Worm (Caenorhabditis elegans) whole organism, L1 larva: ENCODE data around the gene F54F12.2.
A peak's percentile ranks its signal among the peaks of the same experiment; 100 is the strongest.

ENCODE experiments used
- C16A3.4 ChIP-seq: fragments of 150-350 bp; optimal IDR thresholded peaks from 2 replicates; lab custom pipeline; 2014; ENCODE audit warnings: missing biosample characterization, missing genetic modification characterization
- C34B4.2 ChIP-seq: sonication (generic microtip); optimal IDR thresholded peaks from 2 replicates; lab custom pipeline; 2017; ENCODE audit warnings: mild to moderate bottlenecking, missing genetic modification characterization, missing compliant biosample characterization
- F16B12.6 ChIP-seq: fragments of 150-350 bp; optimal IDR thresholded peaks from 2 replicates; lab custom pipeline; 2014; ENCODE audit warnings: missing biosample characterization, missing genetic modification characterization
- ceh-8 ChIP-seq: fragments of 200-800 bp; sonication (Bioruptor generic); optimal IDR thresholded peaks from 2 replicates; lab custom pipeline; 2018; ENCODE audit warnings: mild to moderate bottlenecking, missing genetic modification characterization, moderate library complexity, missing compliant biosample characterization
- ceh-82 ChIP-seq, 3 experiments: fragments of 150-350 bp in 1 of 3; sonication (generic microtip) in 2 of 3; optimal IDR thresholded peaks; 2 replicates each; lab custom pipeline; 2014 to 2017; ENCODE audit warnings: missing biosample characterization in 3 of 3, missing genetic modification characterization in 3 of 3
- ceh-88 ChIP-seq: fragments of 200-800 bp; sonication (Bioruptor generic); IDR thresholded peaks from 2 replicates; pipeline ENCODE4 v1.3.6; 2022; ENCODE audit warnings: missing genetic modification characterization, missing compliant biosample characterization
- efl-1 ChIP-seq, 4 experiments: fragments of 150-350 bp; optimal IDR thresholded peaks in 3 of 4; peaks in 1 of 4; 1 replicate in 1 of 4; 2 replicates in 3 of 4; lab custom pipeline; 2014; ENCODE audit warnings: missing biosample characterization in 2 of 4, missing genetic modification characterization in 2 of 4, missing genetic modification reagents in 2 of 4
- egl-13 ChIP-seq: sonication (generic microtip); optimal IDR thresholded peaks from 2 replicates; lab custom pipeline; 2016; ENCODE audit warnings: missing genotype, missing genetic modification reagents, missing genetic modification characterization, missing compliant biosample characterization
- elt-3 ChIP-seq, 6 experiments: fragments of 150-350 bp in 1 of 6; sonication (generic microtip); optimal IDR thresholded peaks; 2 replicates each; lab custom pipeline; 2017 to 2018; ENCODE audit warnings: missing biosample characterization in 6 of 6, missing genetic modification characterization in 6 of 6, inconsistent platforms in 1 of 6
- fkh-4 ChIP-seq: sonication (generic microtip); optimal IDR thresholded peaks from 2 replicates; lab custom pipeline; 2016; ENCODE audit warnings: missing compliant biosample characterization, missing genetic modification characterization, borderline replicate concordance
- fos-1 ChIP-seq: fragments of 150-350 bp; optimal IDR thresholded peaks from 2 replicates; lab custom pipeline; 2014; ENCODE audit warnings: missing biosample characterization, missing genetic modification characterization
- hpl-2 ChIP-seq: fragments of 150-350 bp; optimal IDR thresholded peaks from 2 replicates; lab custom pipeline; 2014; ENCODE audit warnings: missing biosample characterization, missing genetic modification reagents, missing genetic modification characterization
- irx-1 ChIP-seq: sonication (generic microtip); optimal IDR thresholded peaks from 2 replicates; lab custom pipeline; 2016; ENCODE audit warnings: missing genetic modification characterization, missing compliant biosample characterization
- jun-1 ChIP-seq: fragments of 150-350 bp; optimal IDR thresholded peaks from 2 replicates; lab custom pipeline; 2014; ENCODE audit warnings: missing biosample characterization, missing genetic modification reagents, missing genetic modification characterization
- lin-13 ChIP-seq: fragments of 150-350 bp; optimal IDR thresholded peaks from 2 replicates; lab custom pipeline; 2014; ENCODE audit warnings: missing biosample characterization, missing genetic modification reagents, missing genetic modification characterization
- lin-14 ChIP-seq: fragments of 200-800 bp; sonication (Bioruptor generic); optimal IDR thresholded peaks from 2 replicates; lab custom pipeline; 2018; ENCODE audit warnings: mild to moderate bottlenecking, missing genetic modification characterization, moderate library complexity, missing compliant biosample characterization
- lin-15B ChIP-seq: fragments of 150-350 bp; sonication (generic microtip); optimal IDR thresholded peaks from 3 replicates; lab custom pipeline; 2014; ENCODE audit warnings: missing biosample characterization, missing genetic modification characterization
- lin-39 ChIP-seq: fragments of 150-350 bp; optimal IDR thresholded peaks from 2 replicates; lab custom pipeline; 2014; ENCODE audit warnings: missing biosample characterization, missing genetic modification reagents, missing genetic modification characterization
- lir-3 ChIP-seq: sonication (generic microtip); optimal IDR thresholded peaks from 2 replicates; lab custom pipeline; 2016; ENCODE audit warnings: mild to moderate bottlenecking, missing genetic modification characterization, moderate library complexity, missing compliant biosample characterization; ENCODE audit not compliant: poor library complexity
- nhr-11 ChIP-seq: fragments of 150-350 bp; optimal IDR thresholded peaks from 2 replicates; lab custom pipeline; 2014; ENCODE audit warnings: missing biosample characterization, missing genetic modification characterization
- nhr-28 ChIP-seq: fragments of 150-350 bp; optimal IDR thresholded peaks from 2 replicates; lab custom pipeline; 2014; ENCODE audit warnings: missing biosample characterization, missing genetic modification characterization
- nhr-71 ChIP-seq: sonication (generic microtip); optimal IDR thresholded peaks from 2 replicates; lab custom pipeline; 2016; ENCODE audit warnings: mild to moderate bottlenecking, missing genetic modification characterization, moderate library complexity, missing compliant biosample characterization
- nhr-76 ChIP-seq: sonication (generic microtip); optimal IDR thresholded peaks from 2 replicates; lab custom pipeline; 2017; ENCODE audit warnings: missing biosample characterization, missing genetic modification characterization
- nhr-77 ChIP-seq: fragments of 150-350 bp; optimal IDR thresholded peaks from 2 replicates; lab custom pipeline; 2014; ENCODE audit warnings: missing biosample characterization, missing genetic modification characterization
- nhr-85 ChIP-seq: sonication (generic microtip); peaks from one replicate; lab custom pipeline; 2016; ENCODE audit warnings: missing genetic modification characterization, inconsistent platforms, missing compliant biosample characterization
- pqm-1 ChIP-seq: sonication (generic microtip); optimal IDR thresholded peaks from 3 replicates; lab custom pipeline; 2017; ENCODE audit warnings: missing biosample characterization, missing genetic modification characterization
- skn-1 ChIP-seq: fragments of 150-350 bp; optimal IDR thresholded peaks from 2 replicates; lab custom pipeline; 2014; ENCODE audit warnings: missing biosample characterization, missing genetic modification characterization
- snu-23 ChIP-seq: sonication (generic microtip); optimal IDR thresholded peaks from 2 replicates; lab custom pipeline; 2016; ENCODE audit warnings: missing genetic modification characterization, missing compliant biosample characterization
- sox-4 ChIP-seq: sonication (generic microtip); optimal IDR thresholded peaks from 2 replicates; lab custom pipeline; 2016; ENCODE audit warnings: missing genetic modification characterization, missing compliant biosample characterization
- sptf-1 ChIP-seq: fragments of 150-350 bp; optimal IDR thresholded peaks from 2 replicates; lab custom pipeline; 2014; ENCODE audit warnings: missing biosample characterization, missing genetic modification characterization
- swsn-7 ChIP-seq: sonication (generic microtip); optimal IDR thresholded peaks from 2 replicates; lab custom pipeline; 2016; ENCODE audit warnings: missing genetic modification characterization, missing compliant biosample characterization
- tlp-1 ChIP-seq: fragments of 150-350 bp; optimal IDR thresholded peaks from 2 replicates; lab custom pipeline; 2014; ENCODE audit warnings: missing biosample characterization, missing genetic modification characterization
- unc-30 ChIP-seq: sonication (generic microtip); optimal IDR thresholded peaks from 2 replicates; lab custom pipeline; 2017; ENCODE audit warnings: missing biosample characterization, missing genetic modification characterization
- unc-62 ChIP-seq: fragments of 150-350 bp; optimal IDR thresholded peaks from 2 replicates; lab custom pipeline; 2014; ENCODE audit warnings: missing biosample characterization, missing genetic modification reagents, missing genetic modification characterization
- xbp-1 ChIP-seq: sonication (generic microtip); optimal IDR thresholded peaks from 2 replicates; lab custom pipeline; 2016; ENCODE audit warnings: missing genetic modification characterization, missing compliant biosample characterization
- ztf-4 ChIP-seq: fragments of 150-350 bp; optimal IDR thresholded peaks from 2 replicates; lab custom pipeline; 2014; ENCODE audit warnings: missing biosample characterization, missing genetic modification characterization

Gene F54F12.2

DNA sequence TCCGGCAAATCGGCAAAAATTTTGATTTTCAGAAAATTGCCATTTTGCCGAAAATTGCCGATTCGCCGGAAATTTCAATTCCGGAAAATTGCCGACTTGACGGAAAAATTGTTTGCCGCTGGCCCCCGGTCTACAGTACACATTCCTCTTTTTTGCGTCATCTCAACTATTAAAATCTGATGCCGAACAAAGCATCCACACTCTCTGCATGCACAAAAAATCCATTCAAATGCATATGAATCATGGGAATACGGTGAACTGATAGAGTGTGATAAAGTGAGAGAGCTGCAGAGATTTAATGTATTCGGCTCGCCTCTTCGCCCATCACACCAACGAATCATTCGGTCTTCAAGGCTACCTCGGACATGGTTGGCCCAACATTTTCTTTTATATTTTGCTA is 9.3 kb upstream of the F54F12.2 start, which contains the start of gene F14F7.7:
Gene F14F7.7, plus strand, starts transcription at position 354 of the 400 bp plus-strand sequence.
- no peak for TF ChIP-seq skn-1 (tag; lab: Kevin White, UChicago)
- TF ChIP-seq efl-1 (optimal IDR thresholded peaks at IDR 0.05; lab: Kevin White, UChicago): no peak
- TF ChIP-seq efl-1 (GFP tag; optimal IDR thresholded peaks at IDR 0.05 in 1 of 2; lab: Kevin White, UChicago): peak in 1 of 2 experiments; percentile 22
- no peak for TF ChIP-seq nhr-28 (tag; lab: Kevin White, UChicago)
- TF ChIP-seq lin-14 (GFP tag; lab: Kevin White, UChicago): no peak
- TF ChIP-seq swsn-7 (tag; lab: Kevin White, UChicago): no peak
- no peak for TF ChIP-seq nhr-77 (tag; lab: Kevin White, UChicago)
- no peak for TF ChIP-seq sox-4 (tag; lab: Kevin White, UChicago)
- no peak for TF ChIP-seq nhr-85

DNA sequence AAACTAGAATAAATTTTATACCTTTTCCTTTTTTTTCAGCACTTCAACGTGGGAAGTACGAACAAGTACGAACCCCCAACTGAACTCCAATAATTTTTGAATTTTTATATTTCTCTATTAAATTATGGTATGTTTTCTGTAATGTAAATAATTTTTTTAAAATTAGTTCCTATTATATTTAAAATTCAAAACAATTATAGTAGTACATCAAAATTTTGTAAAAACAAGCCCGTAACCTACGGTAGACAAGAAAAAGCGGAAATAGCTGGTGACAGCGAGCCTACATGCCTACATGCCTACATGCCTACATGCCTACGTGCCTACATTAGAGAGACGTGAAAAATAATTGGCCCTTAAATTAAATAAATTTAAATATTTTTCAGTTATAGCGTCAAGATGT is 8.1 kb upstream of the F54F12.2 start, which contains the start of gene F14F7.5:
Gene F14F7.5, plus strand, starts transcription at position 301 of the 400 bp plus-strand sequence.
- no peak for TF ChIP-seq elt-3 (tag; optimal IDR thresholded peaks at IDR 0.05; lab: Kevin White, UChicago)
- no peak for TF ChIP-seq nhr-71 (tag; lab: Kevin White, UChicago)
- TF ChIP-seq F16B12.6 (tag; lab: Kevin White, UChicago): no peak
- TF ChIP-seq xbp-1 (tag; lab: Kevin White, UChicago): no peak
- no peak for TF ChIP-seq fos-1 (tag; lab: Kevin White, UChicago)
- no peak for TF ChIP-seq hpl-2 (GFP tag; lab: Kevin White, UChicago)
- no peak for TF ChIP-seq irx-1 (tag; lab: Kevin White, UChicago)
- TF ChIP-seq swsn-7 (tag; lab: Kevin White, UChicago): no peak
- TF ChIP-seq nhr-77 (tag; lab: Kevin White, UChicago): no peak
- no peak for TF ChIP-seq nhr-76 (tag; lab: Kevin White, UChicago)
- no peak for TF ChIP-seq ceh-88 (GFP tag; lab: Robert Waterston, UW)
- no peak for TF ChIP-seq ztf-4 (tag; lab: Kevin White, UChicago)
- TF ChIP-seq C16A3.4 (tag; lab: Kevin White, UChicago): no peak
- no peak for TF ChIP-seq lir-3 (tag; lab: Kevin White, UChicago)

DNA sequence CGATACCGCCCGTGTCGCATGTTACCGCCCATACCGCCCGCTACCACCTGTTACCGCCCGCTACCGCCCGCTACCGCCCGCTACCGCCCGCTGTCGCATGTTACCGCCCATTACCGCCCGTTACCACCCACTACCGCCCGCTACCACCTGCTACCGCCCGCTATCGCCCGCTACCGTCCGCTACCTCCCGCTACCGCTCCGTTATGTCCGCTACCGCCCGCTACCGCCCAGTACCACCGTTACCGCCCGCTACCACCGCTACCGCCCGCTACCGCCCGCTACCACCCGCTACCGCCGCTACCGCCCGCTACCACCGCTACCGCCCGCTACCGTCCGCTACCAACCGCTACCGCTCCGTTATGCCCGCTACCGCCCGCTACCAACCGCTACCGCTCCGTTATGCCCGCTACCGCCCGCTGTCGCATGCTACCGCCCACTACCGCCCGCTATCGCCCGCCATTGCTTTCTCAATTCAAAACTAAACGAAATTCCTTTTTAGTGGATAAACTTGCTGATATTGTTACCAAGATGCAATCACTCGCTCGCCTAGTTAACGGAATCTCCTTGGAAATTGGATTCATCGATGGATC is 7.3 kb upstream of the F54F12.2 start:
- no peak for TF ChIP-seq unc-62 (GFP tag; lab: Kevin White, UChicago)
- peak; percentile 54 for TF ChIP-seq ceh-8 (GFP tag; lab: Kevin White, UChicago)
- TF ChIP-seq pqm-1: no peak

DNA sequence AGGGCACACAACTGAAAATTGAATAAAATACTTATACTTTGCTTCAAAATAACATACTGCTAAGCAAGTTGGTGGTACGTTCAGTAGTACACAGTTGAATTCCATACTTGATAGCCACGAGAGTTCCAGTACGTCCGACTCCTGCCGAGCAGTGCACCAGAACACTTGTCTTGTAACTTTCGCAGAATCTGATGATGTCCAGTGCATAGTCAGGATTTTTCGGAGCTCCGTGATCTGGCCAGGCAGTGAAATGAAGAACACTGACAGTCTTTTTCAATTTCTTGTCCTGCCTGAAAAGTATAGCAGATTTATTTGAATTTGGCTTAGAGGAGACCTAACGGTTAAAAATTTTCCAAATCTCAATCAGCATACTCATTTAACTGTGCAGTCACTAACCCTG is 10.1 kb downstream of the F54F12.2 start:
- TF ChIP-seq efl-1 (optimal IDR thresholded peaks at IDR 0.05; lab: Kevin White, UChicago) (no peak), efl-1 (GFP tag; optimal IDR thresholded peaks at IDR 0.05 in 1 of 2; lab: Kevin White, UChicago) (no peak), fos-1 (tag; lab: Kevin White, UChicago) (no peak), tlp-1 (no peak)

DNA sequence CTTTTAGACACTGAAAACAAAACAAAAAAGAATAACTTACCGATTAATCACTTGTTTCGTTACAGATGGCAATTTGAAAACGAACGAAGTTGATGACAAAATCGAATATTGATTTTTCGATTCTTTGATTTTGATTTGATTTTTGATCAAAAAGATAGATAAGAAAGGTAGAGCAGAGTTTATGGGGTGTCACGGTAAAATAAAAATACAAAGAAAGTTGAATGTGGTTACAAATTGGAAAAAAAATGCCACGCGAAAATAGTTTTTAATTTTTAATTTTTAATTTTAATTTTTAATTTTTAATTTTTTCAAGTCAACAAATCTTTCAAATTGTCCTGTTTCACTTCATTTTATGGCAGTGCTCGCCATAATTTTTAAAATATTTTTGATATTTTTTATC is 15.5 kb downstream of the F54F12.2 start, which contains the start of gene F54F12.1:
Gene F54F12.1, minus strand, starts transcription at position 101 of the 400 bp plus-strand sequence.
- TF ChIP-seq unc-30 (tag; lab: Kevin White, UChicago): no peak
- no peak for TF ChIP-seq nhr-76 (tag; lab: Kevin White, UChicago)
- no peak for TF ChIP-seq C16A3.4 (tag; lab: Kevin White, UChicago)
- TF ChIP-seq jun-1 (tag; lab: Kevin White, UChicago): no peak
- TF ChIP-seq skn-1 (tag; lab: Kevin White, UChicago): no peak
- TF ChIP-seq F16B12.6 (tag; lab: Kevin White, UChicago): no peak
- TF ChIP-seq sptf-1 (tag; lab: Kevin White, UChicago): no peak
- no peak for TF ChIP-seq lin-39 (tag; lab: Kevin White, UChicago)
- TF ChIP-seq fkh-4: no peak
- no peak for TF ChIP-seq nhr-28 (tag; lab: Kevin White, UChicago)
- no peak for TF ChIP-seq lin-13 (GFP tag; lab: Kevin White, UChicago)
- TF ChIP-seq C34B4.2 (tag; lab: Kevin White, UChicago): no peak
- TF ChIP-seq snu-23 (GFP tag; lab: Kevin White, UChicago): no peak
- TF ChIP-seq lin-15B (tag; lab: Kevin White, UChicago): no peak
- TF ChIP-seq nhr-11 (tag; lab: Kevin White, UChicago): no peak
- no peak for TF ChIP-seq ceh-82 (tag; optimal IDR thresholded peaks at IDR 0.05; lab: Kevin White, UChicago)
- no peak for TF ChIP-seq egl-13 (tag; lab: Kevin White, UChicago)
